Worm (Caenorhabditis elegans) whole organism, late embryonic: ENCODE data around the gene F46F5.8.
"Not testable (repeated sequence)": the region's sequence is repeated elsewhere in the genome, so short reads cannot be mapped to it uniquely, and the experiment has no call there.

Experiments
- K09A11.1 ChIP-seq: sonication (generic microtip); optimal IDR thresholded peaks from 2 replicates; lab custom pipeline; 2017; ENCODE audit warnings: antibody characterized with exemption, mild to moderate bottlenecking, missing genetic modification characterization, missing compliant biosample characterization; ENCODE audit not compliant: insufficient read depth
- T23F11.4 ChIP-seq: fragments of 200-800 bp; sonication (Bioruptor generic); optimal IDR thresholded peaks from 2 replicates; lab custom pipeline; 2018; ENCODE audit warnings: mild to moderate bottlenecking, missing genetic modification characterization, missing compliant biosample characterization
- ahr-1 ChIP-seq: sonication (generic microtip); optimal IDR thresholded peaks from 2 replicates; lab custom pipeline; 2016; ENCODE audit warnings: missing genetic modification characterization, missing compliant biosample characterization
- ama-1 ChIP-seq: fragments of 150-350 bp; optimal IDR thresholded peaks from 2 replicates; lab custom pipeline; 2014
- ceh-14 ChIP-seq: sonication (generic microtip); optimal IDR thresholded peaks from 2 replicates; lab custom pipeline; 2016; ENCODE audit warnings: missing genotype, missing genetic modification characterization, missing compliant biosample characterization
- ceh-18 ChIP-seq: sonication (generic microtip); optimal IDR thresholded peaks from 2 replicates; lab custom pipeline; 2016; ENCODE audit warnings: missing genetic modification characterization, missing compliant biosample characterization
- ceh-2 ChIP-seq: sonication (generic microtip); optimal IDR thresholded peaks from 2 replicates; lab custom pipeline; 2016; ENCODE audit warnings: missing genotype, missing genetic modification characterization, missing compliant biosample characterization
- ceh-30 ChIP-seq: fragments of 150-350 bp; optimal IDR thresholded peaks from 2 replicates; lab custom pipeline; 2014; ENCODE audit warnings: missing biosample characterization, missing genetic modification characterization
- ceh-48 ChIP-seq: sonication (generic microtip); optimal IDR thresholded peaks from 2 replicates; lab custom pipeline; 2016; ENCODE audit warnings: missing genetic modification characterization, inconsistent platforms, missing compliant biosample characterization
- ceh-6 ChIP-seq: fragments of 200-800 bp; sonication (Bioruptor generic); optimal IDR thresholded peaks from 2 replicates; lab custom pipeline; 2018; ENCODE audit warnings: mild to moderate bottlenecking, missing genetic modification characterization, missing compliant biosample characterization
- che-1 ChIP-seq: sonication (generic microtip); optimal IDR thresholded peaks from 2 replicates; lab custom pipeline; 2016; ENCODE audit warnings: mild to moderate bottlenecking, missing genetic modification characterization, missing compliant biosample characterization
- dmd-4 ChIP-seq: sonication (generic microtip); optimal IDR thresholded peaks from 2 replicates; lab custom pipeline; 2016; ENCODE audit warnings: borderline replicate concordance, missing genetic modification characterization, missing compliant biosample characterization
- dve-1 ChIP-seq: sonication (generic microtip); optimal IDR thresholded peaks from 2 replicates; lab custom pipeline; 2017; ENCODE audit warnings: antibody characterized with exemption, mild to moderate bottlenecking, missing genetic modification characterization, missing compliant biosample characterization
- elt-2 ChIP-seq: sonication (generic microtip); optimal IDR thresholded peaks from 2 replicates; lab custom pipeline; 2016; ENCODE audit warnings: missing genetic modification reagents, missing genetic modification characterization, missing compliant biosample characterization
- elt-4 ChIP-seq: sonication (generic microtip); optimal IDR thresholded peaks from 2 replicates; lab custom pipeline; 2016; ENCODE audit warnings: missing genetic modification characterization, missing compliant biosample characterization
- ets-4 ChIP-seq: sonication (generic microtip); optimal IDR thresholded peaks from 2 replicates; lab custom pipeline; 2016; ENCODE audit warnings: missing genetic modification characterization, missing compliant biosample characterization
- eyg-1 ChIP-seq: sonication (generic microtip); optimal IDR thresholded peaks from 2 replicates; lab custom pipeline; 2016; ENCODE audit warnings: missing genotype, missing genetic modification characterization, missing compliant biosample characterization
- hlh-13 ChIP-seq: fragments of 200-800 bp; sonication (Bioruptor generic); optimal IDR thresholded peaks from 2 replicates; lab custom pipeline; 2018; ENCODE audit warnings: mild to moderate bottlenecking, missing genetic modification characterization, missing compliant biosample characterization
- hlh-30 ChIP-seq: sonication (generic microtip); optimal IDR thresholded peaks from 2 replicates; lab custom pipeline; 2017; ENCODE audit warnings: antibody characterized with exemption, missing genetic modification characterization, missing compliant biosample characterization; ENCODE audit not compliant: insufficient read depth
- hlh-8 ChIP-seq: sonication (generic microtip); optimal IDR thresholded peaks from 2 replicates; lab custom pipeline; 2016; ENCODE audit warnings: missing genotype, missing genetic modification characterization, missing compliant biosample characterization
- lin-11 ChIP-seq: fragments of 200-800 bp; sonication (Bioruptor generic); optimal IDR thresholded peaks from 2 replicates; lab custom pipeline; 2018; ENCODE audit warnings: mild to moderate bottlenecking, missing genetic modification characterization, missing compliant biosample characterization
- nfya-1 ChIP-seq: sonication (generic microtip); optimal IDR thresholded peaks from 2 replicates; lab custom pipeline; 2017; ENCODE audit warnings: missing genetic modification characterization, mild to moderate bottlenecking, missing compliant biosample characterization, antibody characterized with exemption, moderate library complexity
- nhr-11 ChIP-seq: fragments of 150-350 bp; optimal IDR thresholded peaks from 2 replicates; lab custom pipeline; 2014; ENCODE audit warnings: missing biosample characterization, missing genetic modification characterization
- odd-2 ChIP-seq: sonication (generic microtip); optimal IDR thresholded peaks from 2 replicates; lab custom pipeline; 2017; ENCODE audit warnings: antibody characterized with exemption, mild to moderate bottlenecking, missing genetic modification characterization, missing compliant biosample characterization
- pax-1 ChIP-seq: fragments of 150-350 bp; optimal IDR thresholded peaks from 2 replicates; lab custom pipeline; 2014; ENCODE audit warnings: missing biosample characterization, missing genetic modification characterization
- pha-2 ChIP-seq: sonication (generic microtip); optimal IDR thresholded peaks from 2 replicates; lab custom pipeline; 2017; ENCODE audit warnings: mild to moderate bottlenecking, missing genetic modification characterization, missing compliant biosample characterization
- ref-2 ChIP-seq: sonication (generic microtip); optimal IDR thresholded peaks from 2 replicates; lab custom pipeline; 2016; ENCODE audit warnings: missing genetic modification characterization, missing compliant biosample characterization
- sox-4 ChIP-seq: sonication (generic microtip); optimal IDR thresholded peaks from 2 replicates; lab custom pipeline; 2017; ENCODE audit warnings: mild to moderate bottlenecking, missing genetic modification characterization, inconsistent platforms, missing compliant biosample characterization
- syd-9 ChIP-seq: sonication (generic microtip); optimal IDR thresholded peaks from 2 replicates; lab custom pipeline; 2016; ENCODE audit warnings: mild to moderate bottlenecking, missing genetic modification characterization, moderate library complexity, missing compliant biosample characterization
- tbx-2 ChIP-seq: sonication (generic microtip); optimal IDR thresholded peaks from 2 replicates; lab custom pipeline; 2016; ENCODE audit warnings: missing genetic modification characterization, missing compliant biosample characterization
- unc-3 ChIP-seq, 2 experiments: fragments of 200-800 bp in 1 of 2; sonication (Bioruptor generic) in 1 of 2; sonication (generic microtip) in 1 of 2; conservative IDR thresholded peaks in 1 of 2; optimal IDR thresholded peaks in 1 of 2; 2 replicates each; pipeline versions ENCODE4 v1.3.6 to Lab custom; 2016 to 2022; ENCODE audit warnings: missing compliant biosample characterization in 2 of 2, missing genetic modification characterization in 2 of 2, missing genetic modification reagents in 1 of 2
- unc-42 ChIP-seq: sonication (generic microtip); optimal IDR thresholded peaks from 2 replicates; lab custom pipeline; 2016; ENCODE audit warnings: missing genotype, missing genetic modification characterization, missing compliant biosample characterization
- unc-55 ChIP-seq: sonication (generic microtip); optimal IDR thresholded peaks from 2 replicates; lab custom pipeline; 2017; ENCODE audit warnings: missing biosample characterization, missing genetic modification reagents, missing genetic modification characterization
- ztf-16 ChIP-seq: sonication (generic microtip); optimal IDR thresholded peaks from 2 replicates; lab custom pipeline; 2017; ENCODE audit warnings: missing genetic modification characterization, missing compliant biosample characterization

Gene F46F5.8

DNA sequence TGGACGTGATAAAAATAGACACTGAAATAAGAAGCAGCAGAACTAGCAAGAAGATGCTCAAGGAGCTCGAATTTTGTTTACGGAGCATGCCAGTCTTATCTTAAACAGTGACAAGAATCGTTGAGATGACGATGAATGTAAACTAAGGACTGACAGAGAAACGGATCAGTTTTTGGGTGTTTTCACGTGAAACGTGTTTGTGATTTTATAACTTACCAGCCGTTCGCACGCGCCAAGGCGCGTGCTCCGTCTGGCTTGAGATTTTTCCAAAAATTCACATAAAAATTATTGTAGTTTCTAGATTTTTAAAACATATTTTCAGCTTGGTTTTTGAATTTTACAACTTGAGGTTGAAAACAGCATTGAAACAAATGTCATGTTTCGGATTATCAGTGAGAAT lies 29.2 kb upstream of the F46F5.8 start, which contains the start of gene F28A10.5:
F28A10.5 (minus strand) TSS at position 101 of the 400 bp plus-strand sequence.
- TF ChIP-seq ceh-2 (tag; lab: Kevin White, UChicago); ref-2; lin-11 (tag; lab: Kevin White, UChicago): not testable (repeated sequence)
- TF ChIP-seq, all 69 proteins: peak for 0; not testable (repeated sequence) for 69

DNA sequence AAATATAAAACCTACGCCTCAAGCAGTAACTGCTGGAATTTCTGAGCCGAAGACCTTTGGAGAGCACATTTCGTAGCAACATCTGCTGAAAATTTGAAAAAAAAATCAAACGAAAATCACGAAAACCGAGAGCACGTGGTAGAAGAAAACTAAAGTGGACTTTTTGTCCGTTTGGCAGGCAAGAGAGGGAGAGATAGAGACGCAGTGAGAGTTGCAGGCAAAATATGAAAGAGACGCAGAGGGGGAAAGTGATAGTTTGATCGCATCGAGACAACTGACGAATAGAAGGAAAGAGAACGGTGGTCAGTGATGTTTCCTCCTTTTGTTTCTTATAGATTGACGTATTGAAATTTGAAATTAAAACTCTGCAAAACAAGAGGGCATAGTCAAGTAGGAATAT lies 27.1 kb upstream of the F46F5.8 start, which contains the start of the genes acdh-9 and F28A10.13:
acdh-9 (minus strand) TSS at position 85 of the 400 bp plus-strand sequence.
F28A10.13 (plus strand) TSS at position 294 of the 400 bp plus-strand sequence.
- no peak for TF ChIP-seq elt-4 (tag; lab: Kevin White, UChicago)
- TF ChIP-seq hlh-30 (tag; lab: Kevin White, UChicago): peak; percentile 35
- TF ChIP-seq eyg-1 (tag; lab: Kevin White, UChicago): no peak
- no peak for TF ChIP-seq unc-3 (GFP tag; conservative IDR thresholded peaks at IDR 0.05; lab: Robert Waterston, UW)
- TF ChIP-seq unc-3 (tag; optimal IDR thresholded peaks at IDR 0.05; lab: Kevin White, UChicago): no peak
- no peak for TF ChIP-seq dve-1
- peak; percentile 10 for TF ChIP-seq ceh-18
- TF ChIP-seq syd-9: no peak
- no peak for TF ChIP-seq tbx-2 (tag; lab: Kevin White, UChicago)
- TF ChIP-seq hlh-13: no peak
- no peak for TF ChIP-seq pax-1
- peak; percentile 81 for TF ChIP-seq unc-55 (GFP tag; lab: Kevin White, UChicago)
- no peak for TF ChIP-seq pha-2 (tag; lab: Kevin White, UChicago)
- peak; percentile 43 for TF ChIP-seq nfya-1 (tag; lab: Kevin White, UChicago)
- no peak for TF ChIP-seq ceh-6 (GFP tag; lab: Kevin White, UChicago)
- no peak for TF ChIP-seq nhr-11 (tag; lab: Kevin White, UChicago)
- TF ChIP-seq elt-2 (tag; lab: Kevin White, UChicago): no peak
- no peak for TF ChIP-seq ets-4 (tag; lab: Kevin White, UChicago)
- no peak for TF ChIP-seq che-1 (tag; lab: Kevin White, UChicago)

- TF ChIP-seq T23F11.4 (GFP tag; lab: Kevin White, UChicago) (no peak), hlh-8 (no peak), ceh-48 (tag; lab: Kevin White, UChicago) (no peak), che-1 (tag; lab: Kevin White, UChicago) (no peak), ceh-2 (tag; lab: Kevin White, UChicago) (no peak), ref-2 (no peak)
Observed at ce11 chrII:845618-846017, 24.2 kb upstream of the F46F5.8 start, which contains the start of gene F28A10.7. F28A10.7 (minus strand) TSS chrII:845718.

DNA sequence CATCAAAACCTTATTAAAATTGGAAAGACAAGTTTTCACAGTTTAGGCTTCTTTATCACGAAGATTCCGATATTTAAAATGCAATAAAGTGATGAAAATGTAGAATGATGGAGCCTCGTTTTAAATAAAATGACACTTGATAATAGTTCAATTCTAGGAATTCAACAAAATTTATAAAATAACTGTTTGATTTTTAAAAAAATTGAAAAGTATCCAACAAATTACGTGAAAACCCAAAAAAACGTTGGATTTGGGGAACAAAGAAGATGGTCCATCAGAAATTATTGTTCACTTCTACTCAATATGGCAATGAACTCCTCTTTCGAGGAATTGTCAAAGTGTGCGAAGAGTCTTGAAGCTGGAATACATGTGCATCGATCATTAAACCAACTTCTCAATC lies 22.6 kb upstream of the F46F5.8 start, which contains the start of gene F28A10.4:
F28A10.4 (plus strand) TSS at position 301 of the 400 bp plus-strand sequence.
- TF ChIP-seq pha-2 (tag; lab: Kevin White, UChicago) (no peak), K09A11.1 (tag; lab: Kevin White, UChicago) (no peak), pax-1 (no peak), sox-4 (no peak)
- TF ChIP-seq, all 69 proteins: peak for 0

ce11 chrII:840131-840530 lies 18.7 kb upstream of the F46F5.8 start, which contains the start of gene clc-33:
clc-33 (plus strand) TSS chrII:840431.
- TF ChIP-seq hlh-30 (tag; lab: Kevin White, UChicago): no peak
- no peak for TF ChIP-seq pha-2 (tag; lab: Kevin White, UChicago)
- no peak for TF ChIP-seq dmd-4 (tag; lab: Kevin White, UChicago)
- TF ChIP-seq ceh-30 (tag; lab: Kevin White, UChicago): no peak

ce11 chrII:838414-838813 lies 17.0 kb upstream of the F46F5.8 start, which contains the start of gene F28A10.8:
F28A10.8 (minus strand) TSS chrII:838514.
- TF ChIP-seq ref-2 (no peak), unc-42 (tag; lab: Kevin White, UChicago) (no peak), dve-1 (no peak), ztf-16 (tag; lab: Kevin White, UChicago) (no peak), ceh-18 (no peak), dmd-4 (tag; lab: Kevin White, UChicago) (no peak), odd-2 (tag; lab: Kevin White, UChicago) (no peak), ceh-14 (tag; lab: Kevin White, UChicago) (no peak), ahr-1 (tag; lab: Kevin White, UChicago) (no peak), ama-1 (lab: Kevin White, UChicago) (no peak)
